Fruit fly (Drosophila melanogaster) whole organism, adult: Measurements from ENCODE around the gene Msp300.

Experiments used
- CG12768 ChIP-seq: fragments of 200-800 bp; sonication (Bioruptor generic); optimal IDR thresholded peaks from 2 replicates; lab custom pipeline; 2017; ENCODE audit warnings: missing biosample characterization, missing genetic modification characterization, mild to moderate bottlenecking, moderate library complexity, missing genetic modification reagents
- CG14711 ChIP-seq: fragments of 200-800 bp; sonication (Bioruptor generic); optimal IDR thresholded peaks from 2 replicates; lab custom pipeline; 2018; ENCODE audit warnings: missing biosample characterization, mild to moderate bottlenecking, missing genetic modification characterization, moderate library complexity
- CG7045 ChIP-seq: fragments of 200-800 bp; sonication (Bioruptor generic); optimal IDR thresholded peaks from 2 replicates; lab custom pipeline; 2017; ENCODE audit warnings: missing biosample characterization, mild to moderate bottlenecking, missing genetic modification characterization
- CG7101 ChIP-seq: fragments of 200-800 bp; sonication (Bioruptor generic); optimal IDR thresholded peaks from 2 replicates; lab custom pipeline; 2018; ENCODE audit warnings: missing biosample characterization, mild to moderate bottlenecking, missing genetic modification characterization, moderate library complexity
- bab1 ChIP-seq: fragments of 200-800 bp; sonication (Bioruptor generic); optimal IDR thresholded peaks from 3 replicates; lab custom pipeline; 2019; ENCODE audit warnings: missing biosample characterization, mild to moderate bottlenecking, missing genetic modification characterization, moderate library complexity
- toe ChIP-seq: fragments of 200-800 bp; sonication (Bioruptor generic); optimal IDR thresholded peaks from 2 replicates; lab custom pipeline; 2016; ENCODE audit warnings: missing biosample characterization, missing genetic modification characterization

DNA sequence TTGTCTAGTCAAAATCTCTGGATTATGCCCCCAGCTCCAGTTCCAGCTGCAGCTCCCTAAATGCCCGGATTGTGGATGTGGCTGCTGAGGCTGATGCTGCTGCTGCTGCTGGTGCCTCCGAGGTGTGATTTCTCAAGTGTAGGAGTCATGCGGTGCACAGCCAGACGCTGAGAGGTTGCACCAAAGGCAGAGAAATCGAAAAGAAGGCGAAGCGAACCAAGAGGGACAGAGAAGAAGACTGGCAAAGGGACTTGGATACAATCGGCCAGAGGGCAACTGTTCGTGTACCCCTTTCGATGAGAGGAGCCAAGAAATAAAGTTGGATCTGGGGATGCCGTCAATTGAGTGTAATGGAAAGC is 137.9 kb downstream of the Msp300 start:
- no peak for TF ChIP-seq CG14711 (tag; lab: Kevin White, UChicago)
- no peak for TF ChIP-seq CG7045 (GFP tag; lab: Kevin White, UChicago)
- no peak for TF ChIP-seq toe (GFP tag; lab: Kevin White, UChicago)
- no peak for TF ChIP-seq bab1 (GFP tag; lab: Kevin White, UChicago)
- TF ChIP-seq CG12768 (GFP tag; lab: Kevin White, UChicago), result no peak
- no peak for TF ChIP-seq CG7101 (tag; lab: Kevin White, UChicago)
